Worm (Caenorhabditis elegans): Measurements from ENCODE around the gene M03C11.3.

- TF ChIP-seq unc-62 (GFP tag; optimal IDR thresholded peaks at IDR 0.05) (no peak), egl-27 (tag; optimal IDR thresholded peaks at IDR 0.05) (no peak), nhr-237 (tag; optimal IDR thresholded peaks at IDR 0.05) (no peak), lsy-2 (tag; optimal IDR thresholded peaks at IDR 0.05) (no peak), sma-9 (GFP tag; optimal IDR thresholded peaks at IDR 0.05) (no peak), sma-9 (tag; optimal IDR thresholded peaks at IDR 0.05) (no peak), ama-1 (optimal IDR thresholded peaks at IDR 0.05) (no peak), unc-39 (tag; optimal IDR thresholded peaks at IDR 0.05) (no peak)
Measured at ce11 chrIII:10359916-10360315, 45.0 kb upstream of the M03C11.3 start.
